Worm (Caenorhabditis elegans) whole organism, L1 larva: ENCODE data around the gene nadk-2.

Experiments
- C04F5.9 ChIP-seq: sonication (generic microtip); optimal IDR thresholded peaks from 2 replicates; lab custom pipeline; 2016; ENCODE audit warnings: missing genetic modification characterization, missing compliant biosample characterization
- C16A3.4 ChIP-seq: fragments of 150-350 bp; optimal IDR thresholded peaks from 2 replicates; lab custom pipeline; 2014; ENCODE audit warnings: missing biosample characterization, missing genetic modification characterization
- aha-1 ChIP-seq: fragments of 150-350 bp; optimal IDR thresholded peaks from 2 replicates; lab custom pipeline; 2014; ENCODE audit warnings: missing biosample characterization, missing genetic modification characterization
- alr-1 ChIP-seq: fragments of 200-800 bp; sonication (Bioruptor generic); optimal IDR thresholded peaks from 2 replicates; lab custom pipeline; 2018; ENCODE audit warnings: borderline replicate concordance, mild to moderate bottlenecking, missing genetic modification characterization, missing compliant biosample characterization
- blmp-1 ChIP-seq: fragments of 150-350 bp; optimal IDR thresholded peaks from 2 replicates; lab custom pipeline; 2014; ENCODE audit warnings: missing biosample characterization, missing genetic modification characterization
- ceh-63 ChIP-seq: fragments of 200-800 bp; sonication (Bioruptor generic); optimal IDR thresholded peaks from 2 replicates; lab custom pipeline; 2018; ENCODE audit warnings: mild to moderate bottlenecking, missing genetic modification characterization, missing compliant biosample characterization
- ceh-8 ChIP-seq: fragments of 200-800 bp; sonication (Bioruptor generic); optimal IDR thresholded peaks from 2 replicates; lab custom pipeline; 2018; ENCODE audit warnings: mild to moderate bottlenecking, missing genetic modification characterization, moderate library complexity, missing compliant biosample characterization
- ceh-90 ChIP-seq: sonication (generic microtip); optimal IDR thresholded peaks from 2 replicates; lab custom pipeline; 2016; ENCODE audit warnings: missing genetic modification characterization, missing compliant biosample characterization
- ces-1 ChIP-seq: fragments of 150-350 bp; optimal IDR thresholded peaks from 2 replicates; lab custom pipeline; 2014; ENCODE audit warnings: missing biosample characterization, missing genetic modification reagents, missing genetic modification characterization
- efl-1 ChIP-seq, 4 experiments: fragments of 150-350 bp; optimal IDR thresholded peaks in 3 of 4; peaks in 1 of 4; 1 replicate in 1 of 4; 2 replicates in 3 of 4; lab custom pipeline; 2014; ENCODE audit warnings: missing biosample characterization in 2 of 4, missing genetic modification characterization in 2 of 4, missing genetic modification reagents in 2 of 4
- egl-13 ChIP-seq: sonication (generic microtip); optimal IDR thresholded peaks from 2 replicates; lab custom pipeline; 2016; ENCODE audit warnings: missing genotype, missing genetic modification reagents, missing genetic modification characterization, missing compliant biosample characterization
- elt-3 ChIP-seq, 6 experiments: fragments of 150-350 bp in 1 of 6; sonication (generic microtip); optimal IDR thresholded peaks; 2 replicates each; lab custom pipeline; 2017 to 2018; ENCODE audit warnings: missing biosample characterization in 6 of 6, missing genetic modification characterization in 6 of 6, inconsistent platforms in 1 of 6
- ets-5 ChIP-seq: fragments of 200-800 bp; sonication (Bioruptor generic); IDR thresholded peaks from 2 replicates; pipeline ENCODE4 v1.3.6; 2022; ENCODE audit warnings: missing genetic modification characterization, missing compliant biosample characterization
- fkh-10 ChIP-seq: sonication (generic microtip); optimal IDR thresholded peaks from 2 replicates; lab custom pipeline; 2017; ENCODE audit warnings: missing biosample characterization, missing genetic modification reagents, missing genetic modification characterization
- fkh-4 ChIP-seq: sonication (generic microtip); optimal IDR thresholded peaks from 2 replicates; lab custom pipeline; 2016; ENCODE audit warnings: missing compliant biosample characterization, missing genetic modification characterization, borderline replicate concordance
- fkh-8 ChIP-seq: sonication (generic microtip); optimal IDR thresholded peaks from 2 replicates; lab custom pipeline; 2016; ENCODE audit warnings: mild to moderate bottlenecking, missing genetic modification characterization, missing compliant biosample characterization
- grh-1 ChIP-seq: fragments of 200-800 bp; sonication (Bioruptor generic); IDR thresholded peaks from 2 replicates; pipeline ENCODE4 v1.3.6; 2022; ENCODE audit warnings: missing genetic modification reagents, missing genetic modification characterization, missing compliant biosample characterization
- hlh-17 ChIP-seq: fragments of 200-800 bp; sonication (Bioruptor generic); optimal IDR thresholded peaks from 2 replicates; lab custom pipeline; 2018; ENCODE audit warnings: missing genetic modification characterization, mild to moderate bottlenecking, missing compliant biosample characterization, moderate library complexity, borderline replicate concordance
- hpl-2 ChIP-seq: fragments of 150-350 bp; optimal IDR thresholded peaks from 2 replicates; lab custom pipeline; 2014; ENCODE audit warnings: missing biosample characterization, missing genetic modification reagents, missing genetic modification characterization
- irx-1 ChIP-seq: sonication (generic microtip); optimal IDR thresholded peaks from 2 replicates; lab custom pipeline; 2016; ENCODE audit warnings: missing genetic modification characterization, missing compliant biosample characterization
- lin-13 ChIP-seq: fragments of 150-350 bp; optimal IDR thresholded peaks from 2 replicates; lab custom pipeline; 2014; ENCODE audit warnings: missing biosample characterization, missing genetic modification reagents, missing genetic modification characterization
- lin-14 ChIP-seq: fragments of 200-800 bp; sonication (Bioruptor generic); optimal IDR thresholded peaks from 2 replicates; lab custom pipeline; 2018; ENCODE audit warnings: mild to moderate bottlenecking, missing genetic modification characterization, moderate library complexity, missing compliant biosample characterization
- lin-15B ChIP-seq: fragments of 150-350 bp; sonication (generic microtip); optimal IDR thresholded peaks from 3 replicates; lab custom pipeline; 2014; ENCODE audit warnings: missing biosample characterization, missing genetic modification characterization
- lir-3 ChIP-seq: sonication (generic microtip); optimal IDR thresholded peaks from 2 replicates; lab custom pipeline; 2016; ENCODE audit warnings: mild to moderate bottlenecking, missing genetic modification characterization, moderate library complexity, missing compliant biosample characterization; ENCODE audit not compliant: poor library complexity
- mab-9 ChIP-seq: fragments of 200-800 bp; sonication (Bioruptor generic); IDR thresholded peaks from 2 replicates; pipeline ENCODE4 v1.3.6; 2022; ENCODE audit warnings: missing genetic modification reagents, missing genetic modification characterization, missing compliant biosample characterization
- mdl-1 ChIP-seq, 2 experiments: fragments of 150-350 bp; optimal IDR thresholded peaks; 2 replicates each; lab custom pipeline; 2014 to 2017; ENCODE audit warnings: missing biosample characterization in 2 of 2, missing genetic modification characterization in 2 of 2, inconsistent platforms in 1 of 2
- mef-2 ChIP-seq: fragments of 150-350 bp; optimal IDR thresholded peaks from 2 replicates; lab custom pipeline; 2014; ENCODE audit warnings: missing biosample characterization, missing genetic modification characterization
- mep-1 ChIP-seq: fragments of 150-350 bp; optimal IDR thresholded peaks from 2 replicates; lab custom pipeline; 2014; ENCODE audit warnings: missing biosample characterization, missing genetic modification characterization
- nhr-11 ChIP-seq: fragments of 150-350 bp; optimal IDR thresholded peaks from 2 replicates; lab custom pipeline; 2014; ENCODE audit warnings: missing biosample characterization, missing genetic modification characterization
- nhr-19 ChIP-seq: fragments of 200-800 bp; sonication (Bioruptor generic); conservative IDR thresholded peaks from 2 replicates; pipeline ENCODE4 v1.3.6; 2022; ENCODE audit warnings: missing genetic modification characterization, missing compliant biosample characterization
- nhr-20 ChIP-seq: sonication (generic microtip); optimal IDR thresholded peaks from 2 replicates; lab custom pipeline; 2016; ENCODE audit warnings: mild to moderate bottlenecking, missing genetic modification characterization, missing compliant biosample characterization
- nhr-28 ChIP-seq: fragments of 150-350 bp; optimal IDR thresholded peaks from 2 replicates; lab custom pipeline; 2014; ENCODE audit warnings: missing biosample characterization, missing genetic modification characterization
- nhr-71 ChIP-seq: sonication (generic microtip); optimal IDR thresholded peaks from 2 replicates; lab custom pipeline; 2016; ENCODE audit warnings: mild to moderate bottlenecking, missing genetic modification characterization, moderate library complexity, missing compliant biosample characterization
- nhr-84 ChIP-seq: sonication (generic microtip); optimal IDR thresholded peaks from 2 replicates; lab custom pipeline; 2017; ENCODE audit warnings: missing biosample characterization, missing genetic modification characterization
- nhr-85 ChIP-seq: sonication (generic microtip); peaks from one replicate; lab custom pipeline; 2016; ENCODE audit warnings: missing genetic modification characterization, inconsistent platforms, missing compliant biosample characterization
- nhr-90 ChIP-seq: sonication (generic microtip); optimal IDR thresholded peaks from 2 replicates; lab custom pipeline; 2016; ENCODE audit warnings: mild to moderate bottlenecking, missing genetic modification characterization, missing compliant biosample characterization; ENCODE audit not compliant: poor library complexity
- pag-3 ChIP-seq: sonication (generic microtip); optimal IDR thresholded peaks from 2 replicates; lab custom pipeline; 2017; ENCODE audit warnings: missing genetic modification characterization, mild to moderate bottlenecking, missing compliant biosample characterization, antibody characterized with exemption, borderline replicate concordance; ENCODE audit not compliant: insufficient read depth
- pax-3 ChIP-seq: fragments of 200-800 bp; sonication (Bioruptor generic); optimal IDR thresholded peaks from 2 replicates; lab custom pipeline; 2018; ENCODE audit warnings: mild to moderate bottlenecking, missing genetic modification characterization, moderate library complexity, missing compliant biosample characterization
- skn-1 ChIP-seq: fragments of 150-350 bp; optimal IDR thresholded peaks from 2 replicates; lab custom pipeline; 2014; ENCODE audit warnings: missing biosample characterization, missing genetic modification characterization
- snu-23 ChIP-seq: sonication (generic microtip); optimal IDR thresholded peaks from 2 replicates; lab custom pipeline; 2016; ENCODE audit warnings: missing genetic modification characterization, missing compliant biosample characterization
- sox-4 ChIP-seq: sonication (generic microtip); optimal IDR thresholded peaks from 2 replicates; lab custom pipeline; 2016; ENCODE audit warnings: missing genetic modification characterization, missing compliant biosample characterization
- sup-37 ChIP-seq: fragments of 200-800 bp; sonication (Bioruptor generic); optimal IDR thresholded peaks from 2 replicates; lab custom pipeline; 2018; ENCODE audit warnings: mild to moderate bottlenecking, missing genetic modification characterization, missing compliant biosample characterization
- swsn-7 ChIP-seq: sonication (generic microtip); optimal IDR thresholded peaks from 2 replicates; lab custom pipeline; 2016; ENCODE audit warnings: missing genetic modification characterization, missing compliant biosample characterization
- tbx-2 ChIP-seq: sonication (generic microtip); optimal IDR thresholded peaks from 2 replicates; lab custom pipeline; 2016; ENCODE audit warnings: missing genetic modification characterization, missing compliant biosample characterization
- unc-30 ChIP-seq: sonication (generic microtip); optimal IDR thresholded peaks from 2 replicates; lab custom pipeline; 2017; ENCODE audit warnings: missing biosample characterization, missing genetic modification characterization
- unc-62 ChIP-seq: fragments of 150-350 bp; optimal IDR thresholded peaks from 2 replicates; lab custom pipeline; 2014; ENCODE audit warnings: missing biosample characterization, missing genetic modification reagents, missing genetic modification characterization
- unc-86 ChIP-seq: sonication (generic microtip); optimal IDR thresholded peaks from 2 replicates; lab custom pipeline; 2016; ENCODE audit warnings: missing genetic modification characterization, missing compliant biosample characterization
- unc-98 ChIP-seq: fragments of 200-800 bp; sonication (Bioruptor generic); IDR thresholded peaks from 2 replicates; pipeline ENCODE4 v1.3.6; 2022; ENCODE audit warnings: missing genetic modification characterization, missing compliant biosample characterization
- xbp-1 ChIP-seq: sonication (generic microtip); optimal IDR thresholded peaks from 2 replicates; lab custom pipeline; 2016; ENCODE audit warnings: missing genetic modification characterization, missing compliant biosample characterization
- zag-1 ChIP-seq: fragments of 150-350 bp; optimal IDR thresholded peaks from 2 replicates; lab custom pipeline; 2014; ENCODE audit warnings: missing biosample characterization, missing genetic modification characterization
- zip-4 ChIP-seq: fragments of 200-800 bp; sonication (Bioruptor generic); optimal IDR thresholded peaks from 2 replicates; lab custom pipeline; 2018; ENCODE audit warnings: mild to moderate bottlenecking, missing genetic modification characterization, moderate library complexity, missing compliant biosample characterization
- ztf-4 ChIP-seq: fragments of 150-350 bp; optimal IDR thresholded peaks from 2 replicates; lab custom pipeline; 2014; ENCODE audit warnings: missing biosample characterization, missing genetic modification characterization

The nadk-2 gene

ce11 chrII:12102365-12102764, 53.0 kb downstream of the nadk-2 start (continued):
- TF ChIP-seq efl-1 (optimal IDR thresholded peaks at IDR 0.05; lab: Kevin White, UChicago): peak; percentile 88 to 90
- peak; percentile 80 to 97 for TF ChIP-seq efl-1 (GFP tag; optimal IDR thresholded peaks at IDR 0.05 in 1 of 2; lab: Kevin White, UChicago)
- TF ChIP-seq lin-15B: peak; percentile 60
- peak; percentile 77 for TF ChIP-seq aha-1
- TF ChIP-seq unc-86 (tag; lab: Kevin White, UChicago): peak; percentile 88
- peak; percentile 85 for TF ChIP-seq mab-9
- peak; percentile 79 for TF ChIP-seq C16A3.4 (tag; lab: Kevin White, UChicago)
- peak; percentile 97 for TF ChIP-seq swsn-7
- peak; percentile 98 for TF ChIP-seq nhr-20 (tag; lab: Kevin White, UChicago)
- peak; percentile 81 for TF ChIP-seq irx-1 (tag; lab: Kevin White, UChicago)
- TF ChIP-seq hlh-17: no peak
- peak; percentile 94 for TF ChIP-seq lin-13 (GFP tag; lab: Kevin White, UChicago)
- no peak for TF ChIP-seq ets-5
- TF ChIP-seq snu-23: peak; percentile 99
- peak; percentile 38 for TF ChIP-seq nhr-28 (tag; lab: Kevin White, UChicago)
- peak; percentile 87 for TF ChIP-seq xbp-1
- peak; percentile 98 for TF ChIP-seq nhr-85
- TF ChIP-seq C04F5.9: peak; percentile 66
- peak; percentile 56 for TF ChIP-seq mef-2 (tag; lab: Kevin White, UChicago)
- no peak for TF ChIP-seq unc-62 (GFP tag; lab: Kevin White, UChicago)
- peak; percentile 67 for TF ChIP-seq hpl-2 (GFP tag; lab: Kevin White, UChicago)
- TF ChIP-seq ceh-8 (GFP tag; lab: Kevin White, UChicago): no peak
- TF ChIP-seq grh-1 (GFP tag; lab: Robert Waterston, UW): peak; percentile 89
- TF ChIP-seq ceh-63 (GFP tag; lab: Kevin White, UChicago): no peak
- peak; percentile 98 for TF ChIP-seq fkh-8 (tag; lab: Kevin White, UChicago)
- peak; percentile 86 for TF ChIP-seq egl-13
- TF ChIP-seq elt-3 (tag; optimal IDR thresholded peaks at IDR 0.05; lab: Kevin White, UChicago): peak in 3 of 6 experiments; percentile 22 to 94 (median 70)
- peak; percentile 94 for TF ChIP-seq skn-1 (tag; lab: Kevin White, UChicago)
- TF ChIP-seq lir-3 (tag; lab: Kevin White, UChicago): no peak
- peak; percentile 87 for TF ChIP-seq tbx-2 (tag; lab: Kevin White, UChicago)
- TF ChIP-seq sup-37 (GFP tag; lab: Kevin White, UChicago): peak; percentile 50
- peak; percentile 68 for TF ChIP-seq pax-3 (tag; lab: Kevin White, UChicago)
- peak; percentile 83 for TF ChIP-seq nhr-11 (tag; lab: Kevin White, UChicago)
- peak; percentile 93 for TF ChIP-seq nhr-90 (tag; lab: Kevin White, UChicago)
- peak; percentile 71 for TF ChIP-seq sox-4 (tag; lab: Kevin White, UChicago)
- peak; percentile 98 for TF ChIP-seq lin-14 (GFP tag; lab: Kevin White, UChicago)
- no peak for TF ChIP-seq alr-1 (tag; lab: Kevin White, UChicago)
- TF ChIP-seq mdl-1 (tag; optimal IDR thresholded peaks at IDR 0.05; lab: Kevin White, UChicago): peak; percentile 78 to 99
- TF ChIP-seq ztf-4 (tag; lab: Kevin White, UChicago): peak; percentile 94
- no peak for TF ChIP-seq pag-3
- TF ChIP-seq unc-30: no peak
- peak; percentile 83 for TF ChIP-seq blmp-1 (tag; lab: Kevin White, UChicago)
- peak; percentile 26 for TF ChIP-seq fkh-4 (tag; lab: Kevin White, UChicago)
- no peak for TF ChIP-seq zag-1 (tag; lab: Kevin White, UChicago)
- TF ChIP-seq fkh-10 (GFP tag; lab: Kevin White, UChicago): peak; percentile 22
- TF ChIP-seq unc-98 (GFP tag; lab: Robert Waterston, UW): no peak; the same call in 1 of the 2 replicates
- TF ChIP-seq zip-4 (GFP tag; lab: Kevin White, UChicago): no peak
- no peak for TF ChIP-seq ceh-90 (tag; lab: Kevin White, UChicago)
- peak; percentile 99 for TF ChIP-seq mep-1 (tag; lab: Kevin White, UChicago)
- TF ChIP-seq nhr-71 (tag; lab: Kevin White, UChicago): peak; percentile 98
- no peak for TF ChIP-seq ces-1 (GFP tag; lab: Kevin White, UChicago)
- TF ChIP-seq nhr-84 (tag; lab: Kevin White, UChicago): no peak
- peak; percentile 92 for TF ChIP-seq nhr-19 (GFP tag; lab: Robert Waterston, UW)
